Worm (Caenorhabditis elegans) whole organism, young adult: ENCODE measurements around the gene ent-3.

ENCODE experiments used
- B0035.1 ChIP-seq: sonication (generic microtip); optimal IDR thresholded peaks from 2 replicates; lab custom pipeline; 2016; ENCODE audit warnings: missing genetic modification characterization, mild to moderate bottlenecking, missing compliant biosample characterization, missing genotype, missing genetic modification reagents
- B0336.3 ChIP-seq: fragments of 200-800 bp; sonication (Bioruptor generic); IDR thresholded peaks from 2 replicates; pipeline ENCODE4 v1.3.6; 2022; ENCODE audit warnings: missing genetic modification characterization, missing compliant biosample characterization
- F57A8.1 ChIP-seq: fragments of 200-800 bp; sonication (Bioruptor generic); optimal IDR thresholded peaks from 2 replicates; lab custom pipeline; 2018; ENCODE audit warnings: mild to moderate bottlenecking, missing genetic modification characterization, moderate library complexity, missing compliant biosample characterization
- F57C9.4 ChIP-seq: sonication (generic microtip); optimal IDR thresholded peaks from 2 replicates; lab custom pipeline; 2017; ENCODE audit warnings: mild to moderate bottlenecking, missing genetic modification characterization, missing compliant biosample characterization
- Y56A3A.18 ChIP-seq: fragments of 200-800 bp; sonication (Bioruptor generic); IDR thresholded peaks from 2 replicates; pipeline ENCODE4 v1.3.6; 2022; ENCODE audit warnings: missing genetic modification reagents, missing genetic modification characterization, missing compliant biosample characterization
- Y79H2A.3 ChIP-seq: fragments of 200-800 bp; sonication (Bioruptor generic); conservative IDR thresholded peaks from 2 replicates; pipeline ENCODE4 v1.3.6; 2022; ENCODE audit warnings: missing genetic modification reagents, missing genetic modification characterization, missing compliant biosample characterization
- akir-1 ChIP-seq: fragments of 200-800 bp; sonication (Bioruptor generic); optimal IDR thresholded peaks from 2 replicates; lab custom pipeline; 2018; ENCODE audit warnings: mild to moderate bottlenecking, missing genetic modification characterization, moderate library complexity, missing compliant biosample characterization
- ama-1 ChIP-seq, 3 experiments: fragments of 150-350 bp in 1 of 3; sonication (generic microtip) in 2 of 3; optimal IDR thresholded peaks; 2 replicates each; lab custom pipeline; 2014 to 2018; ENCODE audit warnings: missing biosample characterization in 2 of 3, missing genetic modification characterization in 2 of 3, missing genetic modification reagents in 2 of 3
- aptf-2 ChIP-seq: fragments of 200-800 bp; sonication (Bioruptor generic); conservative IDR thresholded peaks from 2 replicates; pipeline ENCODE4 v1.3.6; 2022; ENCODE audit warnings: missing genetic modification reagents, missing genetic modification characterization, missing compliant biosample characterization
- bed-2 ChIP-seq: fragments of 200-800 bp; sonication (Bioruptor generic); IDR thresholded peaks from 2 replicates; pipeline ENCODE4 v1.3.6; 2022; ENCODE audit warnings: missing genetic modification reagents, missing genetic modification characterization, missing compliant biosample characterization
- ceh-100 ChIP-seq: fragments of 200-800 bp; sonication (Bioruptor generic); IDR thresholded peaks from 2 replicates; pipeline ENCODE4 v1.3.6; 2022; ENCODE audit warnings: missing genetic modification reagents, missing genetic modification characterization, missing compliant biosample characterization
- ceh-79 ChIP-seq: sonication (generic microtip); optimal IDR thresholded peaks from 2 replicates; lab custom pipeline; 2017; ENCODE audit warnings: mild to moderate bottlenecking, missing genetic modification characterization, missing compliant biosample characterization
- hmg-20 ChIP-seq: fragments of 200-800 bp; sonication (Bioruptor generic); IDR thresholded peaks from 2 replicates; pipeline ENCODE4 v1.3.6; 2022; ENCODE audit warnings: missing genetic modification reagents, missing genetic modification characterization, missing compliant biosample characterization
- hrde-1 ChIP-seq: sonication (generic microtip); optimal IDR thresholded peaks from 2 replicates; lab custom pipeline; 2016; ENCODE audit warnings: missing genetic modification characterization, mild to moderate bottlenecking, missing compliant biosample characterization, moderate library complexity, missing genotype, missing genetic modification reagents, borderline replicate concordance
- hsf-1 ChIP-seq: fragments of 200-800 bp; sonication (Bioruptor generic); IDR thresholded peaks from 2 replicates; pipeline ENCODE4 v1.3.6; 2022; ENCODE audit warnings: missing genetic modification reagents, missing genetic modification characterization, missing compliant biosample characterization
- lag-1 ChIP-seq: fragments of 200-800 bp; sonication (Bioruptor generic); IDR thresholded peaks from 2 replicates; pipeline ENCODE4 v1.3.6; 2022; ENCODE audit warnings: missing genetic modification reagents, missing genetic modification characterization, missing compliant biosample characterization
- lin-54 ChIP-seq: fragments of 200-800 bp; sonication (Bioruptor generic); optimal IDR thresholded peaks from 2 replicates; lab custom pipeline; 2018; ENCODE audit warnings: mild to moderate bottlenecking, missing genetic modification characterization, missing compliant biosample characterization
- lsl-1 ChIP-seq: fragments of 200-800 bp; sonication (Bioruptor generic); optimal IDR thresholded peaks from 2 replicates; lab custom pipeline; 2018; ENCODE audit warnings: mild to moderate bottlenecking, missing genetic modification characterization, moderate library complexity, missing compliant biosample characterization
- madf-3 ChIP-seq: fragments of 200-800 bp; sonication (Bioruptor generic); IDR thresholded peaks from 2 replicates; pipeline ENCODE4 v1.3.6; 2022; ENCODE audit warnings: missing genetic modification reagents, missing genetic modification characterization, missing compliant biosample characterization
- madf-6 ChIP-seq: fragments of 200-800 bp; sonication (Bioruptor generic); IDR thresholded peaks from 2 replicates; pipeline ENCODE4 v1.3.6; 2022; ENCODE audit warnings: missing genetic modification reagents, missing genetic modification characterization, missing compliant biosample characterization
- madf-8 ChIP-seq: fragments of 200-800 bp; sonication (Bioruptor generic); conservative IDR thresholded peaks from 2 replicates; pipeline ENCODE4 v1.3.6; 2022; ENCODE audit warnings: missing genetic modification reagents, missing genetic modification characterization, missing compliant biosample characterization
- mxl-1 ChIP-seq: sonication (generic microtip); optimal IDR thresholded peaks from 2 replicates; lab custom pipeline; 2016; ENCODE audit warnings: missing genetic modification characterization, missing compliant biosample characterization
- nfya-1 ChIP-seq: sonication (generic microtip); optimal IDR thresholded peaks from 2 replicates; lab custom pipeline; 2017; ENCODE audit warnings: antibody characterized with exemption, missing compliant biosample characterization, missing genetic modification characterization, borderline replicate concordance; ENCODE audit not compliant: insufficient read depth
- nfya-2 ChIP-seq: fragments of 200-800 bp; sonication (Bioruptor generic); IDR thresholded peaks from 2 replicates; pipeline ENCODE4 v1.3.6; 2022; ENCODE audit warnings: missing genetic modification reagents, missing genetic modification characterization, missing compliant biosample characterization
- rcor-1 ChIP-seq: fragments of 200-800 bp; sonication (Bioruptor generic); IDR thresholded peaks from 2 replicates; pipeline ENCODE4 v1.3.6; 2022; ENCODE audit warnings: missing genetic modification reagents, missing genetic modification characterization, missing compliant biosample characterization
- rec-8 ChIP-seq, 2 experiments: sonication (generic microtip); optimal IDR thresholded peaks; 2 replicates each; lab custom pipeline; 2016; ENCODE audit warnings: mild to moderate bottlenecking in 2 of 2, missing genetic modification characterization in 2 of 2, missing genetic modification reagents in 2 of 2, missing genotype in 2 of 2, missing biosample characterization in 1 of 2, missing compliant biosample characterization in 1 of 2, moderate library complexity in 1 of 2
- snpc-1.1 ChIP-seq: sonication (generic microtip); optimal IDR thresholded peaks from 2 replicates; lab custom pipeline; 2017; ENCODE audit warnings: missing genetic modification characterization, mild to moderate bottlenecking, missing compliant biosample characterization, antibody characterized with exemption, moderate library complexity, missing genotype, missing genetic modification reagents; ENCODE audit not compliant: insufficient read depth
- snpc-1.3 ChIP-seq: sonication (generic microtip); optimal IDR thresholded peaks from 2 replicates; lab custom pipeline; 2017; ENCODE audit warnings: missing genetic modification characterization, mild to moderate bottlenecking, missing compliant biosample characterization, antibody characterized with exemption, moderate library complexity, missing genotype, missing genetic modification reagents; ENCODE audit not compliant: insufficient read depth
- snpc-3.4 ChIP-seq: sonication (generic microtip); optimal IDR thresholded peaks from 2 replicates; lab custom pipeline; 2017; ENCODE audit warnings: missing genetic modification characterization, mild to moderate bottlenecking, missing compliant biosample characterization, antibody characterized with exemption, moderate library complexity, missing genotype, missing genetic modification reagents
- snpc-4 ChIP-seq, 5 experiments: fragments of 150-350 bp in 1 of 5; sonication (generic microtip) in 4 of 5; optimal IDR thresholded peaks; 2 replicates each; lab custom pipeline; 2014 to 2018; ENCODE audit warnings: missing genetic modification characterization in 5 of 5, missing biosample characterization in 3 of 5, antibody characterized with exemption in 2 of 5, mild to moderate bottlenecking in 2 of 5, missing compliant biosample characterization in 2 of 5, missing genotype in 2 of 5, moderate library complexity in 2 of 5, missing genetic modification reagents in 1 of 5
- somi-1 ChIP-seq: fragments of 200-800 bp; sonication (Bioruptor generic); optimal IDR thresholded peaks from 2 replicates; lab custom pipeline; 2018; ENCODE audit warnings: mild to moderate bottlenecking, missing genetic modification characterization, missing compliant biosample characterization
- sptf-2 ChIP-seq: fragments of 200-800 bp; sonication (Bioruptor generic); optimal IDR thresholded peaks from 2 replicates; lab custom pipeline; 2018; ENCODE audit warnings: mild to moderate bottlenecking, missing genetic modification characterization, missing compliant biosample characterization
- tbp1 ChIP-seq: fragments of 200-800 bp; sonication (Bioruptor generic); optimal IDR thresholded peaks from 2 replicates; lab custom pipeline; 2018; ENCODE audit warnings: mild to moderate bottlenecking, missing genetic modification characterization, missing compliant biosample characterization
- tlf-1 ChIP-seq: fragments of 200-800 bp; sonication (Bioruptor generic); optimal IDR thresholded peaks from 2 replicates; lab custom pipeline; 2018; ENCODE audit warnings: mild to moderate bottlenecking, missing genetic modification characterization, missing compliant biosample characterization
- unc-62 ChIP-seq: fragments of 150-350 bp; optimal IDR thresholded peaks from 2 replicates; lab custom pipeline; 2014; ENCODE audit warnings: missing biosample characterization, missing genetic modification reagents, missing genetic modification characterization
- zfh-2 ChIP-seq: fragments of 200-800 bp; sonication (Bioruptor generic); conservative IDR thresholded peaks from 2 replicates; pipeline ENCODE4 v1.3.6; 2022; ENCODE audit warnings: missing genetic modification reagents, missing genetic modification characterization, missing compliant biosample characterization
- ztf-25 ChIP-seq: fragments of 200-800 bp; sonication (Bioruptor generic); IDR thresholded peaks from 2 replicates; pipeline ENCODE4 v1.3.6; 2022; ENCODE audit warnings: missing genetic modification reagents, missing genetic modification characterization, missing compliant biosample characterization
- ztf-6 ChIP-seq: fragments of 200-800 bp; sonication (Bioruptor generic); IDR thresholded peaks from 2 replicates; pipeline ENCODE4 v1.3.6; 2022; ENCODE audit warnings: missing genetic modification reagents, missing genetic modification characterization, missing compliant biosample characterization

ent-3 gene

DNA sequence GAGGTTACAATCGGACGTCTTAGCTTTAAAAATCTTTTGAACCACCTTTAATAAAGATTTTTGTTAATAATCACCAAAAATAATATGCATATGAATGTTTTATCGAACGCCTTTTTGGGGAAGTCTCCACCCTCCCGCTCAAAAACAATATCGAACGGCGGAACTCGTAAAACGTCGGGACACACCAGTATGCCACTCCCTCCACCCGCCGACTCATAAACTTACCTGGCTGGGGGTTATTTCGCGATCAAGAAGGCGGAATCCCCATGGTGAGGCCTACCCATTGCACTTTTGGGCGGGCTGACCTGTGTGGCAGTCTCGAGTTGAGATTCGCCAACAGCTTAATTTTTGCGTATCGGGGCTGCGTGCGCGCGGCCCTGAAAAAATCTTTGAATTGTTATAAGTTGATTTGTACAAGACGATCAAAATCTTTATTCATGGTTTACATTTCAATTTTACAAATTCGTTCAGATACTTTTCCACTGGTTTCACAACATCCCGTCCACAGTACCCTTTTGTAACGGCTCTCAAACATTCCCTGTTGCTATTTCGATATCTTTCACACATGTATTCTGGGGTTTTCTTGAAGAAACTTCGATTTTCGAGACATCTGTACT lies 31.6 kb upstream of the ent-3 start (continued):
- TF ChIP-seq bed-2 (GFP tag; lab: Robert Waterston, UW) (no peak), snpc-4 (GFP tag; optimal IDR thresholded peaks at IDR 0.05; lab: Kevin White, UChicago) (peak; percentile 92), snpc-4 (tag; optimal IDR thresholded peaks at IDR 0.05; lab: Kevin White, UChicago) (peak; percentile 82 to 96 (median 93)), hsf-1 (peak; percentile 59; the same call in 1 of the 2 replicates), sptf-2 (GFP tag; lab: Kevin White, UChicago) (peak; percentile 26), snpc-3.4 (tag; lab: Kevin White, UChicago) (peak; percentile 79), F57C9.4 (tag; lab: Kevin White, UChicago) (no peak), unc-62 (no peak), hrde-1 (tag; lab: Kevin White, UChicago) (peak; percentile 30), B0035.1 (tag; lab: Kevin White, UChicago) (no peak), ceh-100 (peak; percentile 47; the same call in 1 of the 2 replicates), rcor-1 (peak; percentile 76), nfya-1 (tag; lab: Kevin White, UChicago) (no peak), madf-8 (0 out of 2 replicates have a peak, but pooled peaks have one; percentile 15), nfya-2 (GFP tag; lab: Robert Waterston, UW) (no peak), lsl-1 (GFP tag; lab: Kevin White, UChicago) (peak; percentile 48), tbp1 (peak; percentile 23), aptf-2 (GFP tag; lab: Robert Waterston, UW) (0 out of 2 replicates have a peak, but pooled peaks have one; percentile 31), madf-6 (GFP tag; lab: Robert Waterston, UW) (peak; percentile 72), B0336.3 (GFP tag; lab: Robert Waterston, UW) (no peak), zfh-2 (GFP tag; lab: Robert Waterston, UW) (no peak), rec-8 (tag; optimal IDR thresholded peaks at IDR 0.05; lab: Kevin White, UChicago) (no peak), snpc-1.3 (peak; percentile 59), snpc-1.1 (peak; percentile 92)
- TF ChIP-seq, all 124 proteins: peak for 25

DNA sequence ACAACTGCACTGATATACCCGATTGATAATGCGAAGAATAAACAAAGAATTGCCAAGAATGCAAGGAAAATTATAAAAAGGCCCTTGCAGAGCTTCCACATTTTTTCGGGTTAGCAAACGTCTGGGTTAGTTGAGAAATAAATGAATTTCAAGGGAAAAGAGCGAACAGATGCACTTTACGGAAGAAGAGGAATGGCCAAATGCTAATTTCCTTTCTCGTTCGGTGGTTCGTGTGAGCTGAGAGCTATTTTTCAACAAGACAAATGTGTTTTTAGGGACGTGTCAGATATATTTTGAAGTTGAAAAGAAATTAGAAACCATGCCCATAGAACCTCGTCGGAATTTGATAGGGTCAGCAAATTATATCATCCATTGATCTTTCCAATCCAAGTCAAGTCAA lies 25.0 kb upstream of the ent-3 start, which contains the start of gene F40G12.2:
Gene F40G12.2 (minus strand): TSS at position 101 of the 400 bp plus-strand sequence.
- TF ChIP-seq tlf-1 (GFP tag; lab: Kevin White, UChicago) (no peak), lag-1 (no peak), somi-1 (no peak), ceh-79 (tag; lab: Kevin White, UChicago) (no peak), akir-1 (GFP tag; lab: Kevin White, UChicago) (no peak), Y56A3A.18 (no peak), mxl-1 (no peak), Y79H2A.3 (GFP tag; lab: Robert Waterston, UW) (no peak), lin-54 (no peak), madf-3 (GFP tag; lab: Robert Waterston, UW) (no peak), ztf-6 (no peak), tbp1 (no peak), ztf-25 (GFP tag; lab: Robert Waterston, UW) (no peak), F57A8.1 (GFP tag; lab: Kevin White, UChicago) (no peak), snpc-1.3 (no peak), hmg-20 (GFP tag; lab: Robert Waterston, UW) (no peak), ama-1 (optimal IDR thresholded peaks at IDR 0.05; lab: Kevin White, UChicago) (no peak), ama-1 (GFP tag; optimal IDR thresholded peaks at IDR 0.05; lab: Kevin White, UChicago) (no peak)
